Fruit fly (Drosophila melanogaster) whole organism, embryonic: ENCODE results near the gene GluRIIE.

Source experiments
- Abd-B ChIP-seq: fragments of 200-800 bp; sonication (Bioruptor generic); optimal IDR thresholded peaks from 2 replicates; lab custom pipeline; 2018; ENCODE audit warnings: missing biosample characterization, mild to moderate bottlenecking, missing genetic modification characterization, moderate library complexity
- Antp ChIP-seq: fragments of 200-800 bp; sonication (Bioruptor generic); optimal IDR thresholded peaks from 3 replicates; lab custom pipeline; 2016; ENCODE audit warnings: missing biosample characterization, missing genetic modification characterization
- CG10431 ChIP-seq: fragments of 200-800 bp; sonication (Bioruptor generic); optimal IDR thresholded peaks from 3 replicates; lab custom pipeline; 2018; ENCODE audit warnings: missing biosample characterization, mild to moderate bottlenecking, missing genetic modification characterization
- CG10654 ChIP-seq: fragments of 200-800 bp; sonication (Bioruptor generic); optimal IDR thresholded peaks from 2 replicates; lab custom pipeline; 2016; ENCODE audit warnings: missing biosample characterization, missing genetic modification characterization
- CG10959 ChIP-seq: fragments of 200-800 bp; sonication (Bioruptor generic); IDR thresholded peaks from 2 replicates; pipeline ENCODE4 v1.3.6; 2022; ENCODE audit warnings: missing biosample characterization, missing genetic modification characterization
- CG12391 ChIP-seq: fragments of 200-800 bp; sonication (Bioruptor generic); optimal IDR thresholded peaks from 3 replicates; lab custom pipeline; 2018; ENCODE audit warnings: missing biosample characterization, mild to moderate bottlenecking, missing genetic modification characterization, moderate library complexity
- CG16815 ChIP-seq: fragments of 200-800 bp; sonication (Bioruptor generic); optimal IDR thresholded peaks from 3 replicates; lab custom pipeline; 2017; ENCODE audit warnings: missing biosample characterization, mild to moderate bottlenecking, missing genetic modification characterization
- CG17829 ChIP-seq: fragments of 200-800 bp; optimal IDR thresholded peaks from 2 replicates; lab custom pipeline; 2019; ENCODE audit warnings: missing biosample characterization, mild to moderate bottlenecking, missing genetic modification characterization, moderate library complexity
- CG1792 ChIP-seq: fragments of 200-800 bp; sonication (Bioruptor generic); optimal IDR thresholded peaks from 2 replicates; lab custom pipeline; 2016; ENCODE audit warnings: missing biosample characterization, missing genetic modification characterization
- CG1832 ChIP-seq: fragments of 200-800 bp; sonication (Bioruptor generic); optimal IDR thresholded peaks from 2 replicates; lab custom pipeline; 2017; ENCODE audit warnings: missing biosample characterization, mild to moderate bottlenecking, missing genetic modification characterization, inconsistent platforms
- CG32772 ChIP-seq: fragments of 200-800 bp; sonication (Bioruptor generic); IDR thresholded peaks from 2 replicates; pipeline ENCODE4 v1.3.6; 2022; ENCODE audit warnings: missing biosample characterization, missing genetic modification characterization
- CG6654 ChIP-seq: fragments of 200-800 bp; sonication (Bioruptor generic); optimal IDR thresholded peaks from 2 replicates; lab custom pipeline; 2017; ENCODE audit warnings: missing biosample characterization, mild to moderate bottlenecking, missing genetic modification characterization
- CG6854 ChIP-seq: fragments of 200-800 bp; sonication (Bioruptor generic); optimal IDR thresholded peaks from 3 replicates; lab custom pipeline; 2017; ENCODE audit warnings: missing biosample characterization, mild to moderate bottlenecking, missing genetic modification characterization
- CG7745 ChIP-seq: fragments of 200-800 bp; sonication (Bioruptor generic); optimal IDR thresholded peaks from 2 replicates; lab custom pipeline; 2018; ENCODE audit warnings: missing biosample characterization, mild to moderate bottlenecking, missing genetic modification characterization, moderate library complexity
- CG7987 ChIP-seq: fragments of 200-800 bp; sonication (Bioruptor generic); optimal IDR thresholded peaks from 2 replicates; lab custom pipeline; 2018; ENCODE audit warnings: missing biosample characterization, mild to moderate bottlenecking, missing genetic modification characterization, moderate library complexity
- CHES-1-like ChIP-seq: fragments of 200-800 bp; sonication (Bioruptor generic); optimal IDR thresholded peaks from 2 replicates; lab custom pipeline; 2016; ENCODE audit warnings: missing biosample characterization, missing genetic modification characterization
- Camta ChIP-seq: fragments of 200-800 bp; sonication (Bioruptor generic); optimal IDR thresholded peaks from 2 replicates; lab custom pipeline; 2016; ENCODE audit warnings: missing biosample characterization, missing genetic modification characterization
- CrebB ChIP-seq: fragments of 200-800 bp; sonication (Bioruptor generic); optimal IDR thresholded peaks from 3 replicates; lab custom pipeline; 2018; ENCODE audit warnings: missing biosample characterization, mild to moderate bottlenecking, missing genetic modification characterization
- D19A ChIP-seq: fragments of 200-800 bp; optimal IDR thresholded peaks from 3 replicates; lab custom pipeline; 2019; ENCODE audit warnings: missing biosample characterization, mild to moderate bottlenecking, missing genetic modification characterization, moderate library complexity
- Dad ChIP-seq: fragments of 200-800 bp; sonication (Bioruptor generic); optimal IDR thresholded peaks from 3 replicates; lab custom pipeline; 2016; ENCODE audit warnings: missing biosample characterization, missing genetic modification characterization
- Deaf1 ChIP-seq: fragments of 200-800 bp; optimal IDR thresholded peaks from 3 replicates; lab custom pipeline; 2019; ENCODE audit warnings: missing biosample characterization, mild to moderate bottlenecking, missing genetic modification characterization, moderate library complexity
- Dip2 ChIP-seq: fragments of 200-800 bp; sonication (Bioruptor generic); IDR thresholded peaks from 2 replicates; pipeline ENCODE4 v1.3.6; 2022; ENCODE audit warnings: missing biosample characterization, missing genetic modification characterization
- Drgx ChIP-seq: fragments of 200-800 bp; sonication (Bioruptor generic); IDR thresholded peaks from 2 replicates; pipeline ENCODE4 v1.3.6; 2022; ENCODE audit warnings: missing biosample characterization, missing genetic modification characterization
- H15 ChIP-seq: fragments of 200-800 bp; sonication (Bioruptor generic); IDR thresholded peaks from 3 replicates; pipeline ENCODE4 v1.3.6; 2022; ENCODE audit warnings: missing biosample characterization, missing genetic modification characterization
- Mad ChIP-seq: fragments of 200-800 bp; sonication (Bioruptor generic); optimal IDR thresholded peaks from 2 replicates; lab custom pipeline; 2016; ENCODE audit warnings: missing biosample characterization, missing genetic modification characterization
- Oli ChIP-seq: fragments of 200-800 bp; sonication (Bioruptor generic); optimal IDR thresholded peaks from 2 replicates; lab custom pipeline; 2018; ENCODE audit warnings: missing biosample characterization, mild to moderate bottlenecking, missing genetic modification characterization, moderate library complexity
- Rfx ChIP-seq: fragments of 200-800 bp; sonication (Bioruptor generic); IDR thresholded peaks from 2 replicates; pipeline ENCODE4 v1.3.6; 2022; ENCODE audit warnings: missing biosample characterization, missing genetic modification characterization
- Six4 ChIP-seq: fragments of 200-800 bp; sonication (Bioruptor generic); optimal IDR thresholded peaks from 2 replicates; lab custom pipeline; 2016; ENCODE audit warnings: missing biosample characterization, missing genetic modification characterization
- Sry-δ ChIP-seq: fragments of 200-800 bp; sonication (Bioruptor generic); optimal IDR thresholded peaks from 2 replicates; lab custom pipeline; 2016; ENCODE audit warnings: missing biosample characterization, missing genetic modification characterization
- Ssrp ChIP-seq: fragments of 200-800 bp; sonication (Bioruptor generic); optimal IDR thresholded peaks from 2 replicates; lab custom pipeline; 2018; ENCODE audit warnings: missing biosample characterization, mild to moderate bottlenecking, missing genetic modification characterization, moderate library complexity
- Usf ChIP-seq: fragments of 200-800 bp; sonication (Bioruptor generic); optimal IDR thresholded peaks from 2 replicates; lab custom pipeline; 2017; ENCODE audit warnings: missing genotype, missing biosample characterization, missing genetic modification characterization
- bab2 ChIP-seq: fragments of 200-800 bp; sonication (Bioruptor generic); optimal IDR thresholded peaks from 2 replicates; lab custom pipeline; 2016; ENCODE audit warnings: missing biosample characterization, missing genetic modification characterization
- chinmo ChIP-seq: fragments of 200-800 bp; sonication (Bioruptor generic); IDR thresholded peaks from 4 replicates; pipeline ENCODE4 v1.3.6; 2022; ENCODE audit warnings: missing biosample characterization, missing genetic modification characterization; ENCODE audit not compliant: partially characterized antibody
- crp ChIP-seq, 2 experiments: fragments of 200-800 bp; sonication (Bioruptor generic); optimal IDR thresholded peaks; 2 replicates in 1 of 2; 3 replicates in 1 of 2; lab custom pipeline; 2017; ENCODE audit warnings: missing biosample characterization in 2 of 2, missing genetic modification characterization in 2 of 2, mild to moderate bottlenecking in 1 of 2, moderate library complexity in 1 of 2
- esg ChIP-seq: fragments of 200-800 bp; sonication (Bioruptor generic); conservative IDR thresholded peaks from 2 replicates; pipeline ENCODE4 v1.3.6; 2022; ENCODE audit warnings: missing biosample characterization, missing genetic modification characterization
- gem ChIP-seq: fragments of 200-800 bp; sonication (Bioruptor generic); optimal IDR thresholded peaks from 2 replicates; lab custom pipeline; 2019; ENCODE audit warnings: missing biosample characterization, mild to moderate bottlenecking, missing genetic modification characterization, moderate library complexity
- gro ChIP-seq: fragments of 200-800 bp; sonication (Bioruptor generic); optimal IDR thresholded peaks from 2 replicates; lab custom pipeline; 2016; ENCODE audit warnings: missing biosample characterization, missing genetic modification characterization
- lola ChIP-seq, 3 experiments: fragments of >200 bp in 2 of 3; fragments of 200-800 bp in 1 of 3; sonication (Bioruptor generic) in 1 of 3; optimal IDR thresholded peaks; 2 replicates each; lab custom pipeline; 2017 to 2019; ENCODE audit warnings: missing biosample characterization in 3 of 3, missing genetic modification characterization in 3 of 3, mild to moderate bottlenecking in 1 of 3, moderate library complexity in 1 of 3
- odd ChIP-seq: fragments of 200-800 bp; sonication (Bioruptor generic); optimal IDR thresholded peaks from 2 replicates; lab custom pipeline; 2017; ENCODE audit warnings: missing biosample characterization, mild to moderate bottlenecking, missing genetic modification characterization
- pan ChIP-seq, 4 experiments: fragments of >200 bp in 3 of 4; fragments of 200-800 bp in 1 of 4; sonication (Bioruptor generic) in 1 of 4; optimal IDR thresholded peaks in 3 of 4; IDR thresholded peaks in 1 of 4; 2 replicates each; pipeline versions ENCODE4 v1.3.6 to Lab custom; 2017 to 2022; ENCODE audit warnings: missing biosample characterization in 2 of 4, missing genetic modification characterization in 2 of 4, mixed read lengths in 1 of 4
- pb ChIP-seq: fragments of 200-800 bp; sonication (Bioruptor generic); optimal IDR thresholded peaks from 3 replicates; lab custom pipeline; 2016; ENCODE audit warnings: missing biosample characterization, missing genetic modification characterization
- sima ChIP-seq: fragments of 200-800 bp; sonication (Bioruptor generic); optimal IDR thresholded peaks from 2 replicates; lab custom pipeline; 2016; ENCODE audit warnings: missing biosample characterization, missing genetic modification characterization
- slbo ChIP-seq: fragments of 200-800 bp; sonication (Bioruptor generic); IDR thresholded peaks from 2 replicates; pipeline ENCODE4 v1.3.6; 2022; ENCODE audit warnings: missing biosample characterization, missing genetic modification characterization
- so ChIP-seq: fragments of 200-800 bp; sonication (Bioruptor generic); IDR thresholded peaks from 3 replicates; pipeline ENCODE4 v1.3.6; 2022; ENCODE audit warnings: missing biosample characterization, missing genetic modification characterization
- sug ChIP-seq: fragments of 200-800 bp; optimal IDR thresholded peaks from 2 replicates; lab custom pipeline; 2019; ENCODE audit warnings: missing biosample characterization, mild to moderate bottlenecking, missing genetic modification characterization, moderate library complexity
- toy ChIP-seq: fragments of 200-800 bp; sonication (Bioruptor generic); IDR thresholded peaks from 2 replicates; pipeline ENCODE4 v1.3.6; 2022; ENCODE audit warnings: missing biosample characterization, missing genetic modification characterization
- wdn ChIP-seq: fragments of 200-800 bp; sonication (Bioruptor generic); IDR thresholded peaks from 2 replicates; pipeline ENCODE4 v1.3.6; 2022; ENCODE audit warnings: missing biosample characterization, missing genetic modification characterization

Gene GluRIIE

dm6 chr3R:20594194-20595144, 54.0 kb downstream of the GluRIIE start (continued):
- TF ChIP-seq Antp = no peak
- TF ChIP-seq CG10654 (GFP tag; lab: Kevin White, UChicago) = peak; percentile 81
- TF ChIP-seq sug (tag; lab: Kevin White, UChicago) = peak; percentile 52
- TF ChIP-seq chinmo (GFP tag; lab: Robert Waterston, UW) = no peak
- TF ChIP-seq sima (GFP tag; lab: Kevin White, UChicago) = no peak
- TF ChIP-seq H15 (GFP tag; lab: Robert Waterston, UW) = peak; percentile 77; the same call in 2 of the 3 replicates
- peak; percentile 66 for TF ChIP-seq esg (GFP tag; lab: Robert Waterston, UW)
- peak; percentile 30 for TF ChIP-seq bab2 (GFP tag; lab: Kevin White, UChicago)
- peak; percentile 82 for TF ChIP-seq Drgx (GFP tag; lab: Robert Waterston, UW)
- TF ChIP-seq CG10431 (GFP tag; lab: Kevin White, UChicago) = peak; percentile 74
- peak; percentile 41 for TF ChIP-seq CG6854 (GFP tag; lab: Kevin White, UChicago)
- TF ChIP-seq Camta = no peak
- TF ChIP-seq CG32772 (GFP tag; lab: Robert Waterston, UW) = peak; percentile 85
- TF ChIP-seq pan (optimal IDR thresholded peaks at IDR 0.05; lab: Kevin White, UChicago) = no peak
- TF ChIP-seq pan (GFP tag; optimal IDR thresholded peaks at IDR 0.05 in 1 of 2, IDR thresholded peaks at IDR 0.05 in 1 of 2) = peak in 1 of 2 experiments; percentile 82
- peak; percentile 59 for TF ChIP-seq CG1832 (GFP tag; lab: Kevin White, UChicago)
- peak; percentile 55; the same call in 1 of the 2 replicates for TF ChIP-seq toy (GFP tag; lab: Robert Waterston, UW)
- peak; percentile 6 for TF ChIP-seq CG1792
- peak; percentile 46; the same call in 1 of the 2 replicates for TF ChIP-seq wdn (GFP tag; lab: Robert Waterston, UW)
- TF ChIP-seq CG6654 (GFP tag; lab: Kevin White, UChicago) = peak; percentile 68
- TF ChIP-seq CrebB (tag; lab: Kevin White, UChicago) = no peak
- peak; percentile 91 for TF ChIP-seq Oli (tag; lab: Kevin White, UChicago)
- TF ChIP-seq CG7745 (tag; lab: Kevin White, UChicago) = no peak
- TF ChIP-seq D19A = peak; percentile 93
- peak in 1 of 3 experiments; percentile 98 for TF ChIP-seq lola (GFP tag; optimal IDR thresholded peaks at IDR 0.05; lab: Kevin White, UChicago)
- TF ChIP-seq gem (tag; lab: Kevin White, UChicago) = peak; percentile 98
- peak; percentile 76 for TF ChIP-seq slbo (GFP tag; lab: Robert Waterston, UW)
- peak; percentile 85 for TF ChIP-seq odd (GFP tag; lab: Kevin White, UChicago)
- peak in 1 of 2 experiments; percentile 35 for TF ChIP-seq crp (GFP tag; optimal IDR thresholded peaks at IDR 0.05; lab: Kevin White, UChicago)
- peak; percentile 91 for TF ChIP-seq Six4 (GFP tag; lab: Kevin White, UChicago)
- TF ChIP-seq CG10959 (GFP tag; lab: Robert Waterston, UW) = peak; percentile 64; the same call in 1 of the 2 replicates
- TF ChIP-seq gro = no peak
- peak; percentile 52; the same call in 1 of the 3 replicates for TF ChIP-seq so
- no peak for TF ChIP-seq Mad
- peak; percentile 34 for TF ChIP-seq CG7987 (GFP tag; lab: Kevin White, UChicago)
- no peak for TF ChIP-seq CHES-1-like (GFP tag; lab: Kevin White, UChicago)
- no peak for TF ChIP-seq pb
- peak; percentile 89 for TF ChIP-seq CG16815 (GFP tag; lab: Kevin White, UChicago)
- peak; percentile 84 for TF ChIP-seq Usf (GFP tag; lab: Kevin White, UChicago)
- peak; percentile 92 for TF ChIP-seq Abd-B (GFP tag; lab: Kevin White, UChicago)
- peak; percentile 97 for TF ChIP-seq CG17829 (tag; lab: Kevin White, UChicago)
- peak; percentile 49 for TF ChIP-seq Rfx
- TF ChIP-seq Dad = no peak
- peak; percentile 75 for TF ChIP-seq Deaf1
- no peak for TF ChIP-seq Dip2 (GFP tag; lab: Robert Waterston, UW)
- TF ChIP-seq Ssrp (tag; lab: Kevin White, UChicago) = peak; percentile 96
- TF ChIP-seq CG12391 (tag; lab: Kevin White, UChicago) = peak; percentile 96
- no peak for TF ChIP-seq Sry-δ (GFP tag; lab: Kevin White, UChicago)
